Worm (Caenorhabditis elegans): ENCODE results near the gene tomm-40.

tomm-40 gene

ce11 chrII:8933693-8934432, 39.5 kb downstream of the tomm-40 start, which contains the start of gene T21B10.3:
T21B10.3 (plus strand) TSS chrII:8934382.
- TF ChIP-seq klf-2 (GFP tag; conservative IDR thresholded peaks at IDR 0.05) = no peak
- no peak for TF ChIP-seq ref-1 (GFP tag; conservative IDR thresholded peaks at IDR 0.05)
- TF ChIP-seq ztf-23 (GFP tag; IDR thresholded peaks at IDR 0.05) = no peak
- TF ChIP-seq flt-1 (GFP tag; IDR thresholded peaks at IDR 0.05) = no peak
- no peak for TF ChIP-seq cog-1 (tag; optimal IDR thresholded peaks at IDR 0.05)
- TF ChIP-seq med-1 (GFP tag; optimal IDR thresholded peaks at IDR 0.05; ENCODE audit: insufficient read depth) = no peak

DNA sequence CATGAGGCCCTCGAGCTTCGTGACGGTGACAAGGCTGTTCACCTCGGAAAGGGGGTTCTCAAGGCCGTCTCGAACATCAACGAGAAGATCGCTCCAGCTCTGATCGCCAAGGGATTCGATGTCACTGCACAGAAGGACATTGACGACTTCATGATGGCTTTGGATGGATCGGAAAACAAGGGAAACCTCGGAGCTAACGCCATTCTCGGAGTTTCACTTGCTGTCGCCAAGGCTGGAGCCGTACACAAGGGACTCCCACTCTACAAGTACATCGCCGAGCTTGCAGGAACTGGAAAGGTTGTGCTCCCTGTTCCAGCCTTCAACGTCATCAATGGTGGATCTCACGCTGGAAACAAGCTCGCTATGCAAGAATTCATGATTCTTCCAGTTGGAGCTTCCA, 41.0 kb downstream of the tomm-40 start:
- TF ChIP-seq tab-1 (GFP tag; IDR thresholded peaks at IDR 0.05) = no peak
- TF ChIP-seq ref-1 (GFP tag; conservative IDR thresholded peaks at IDR 0.05) = no peak
- TF ChIP-seq med-1 (GFP tag; optimal IDR thresholded peaks at IDR 0.05; ENCODE audit: insufficient read depth) = no peak
- TF ChIP-seq ztf-23 (GFP tag; IDR thresholded peaks at IDR 0.05) = no peak
- no peak for TF ChIP-seq flt-1 (GFP tag; IDR thresholded peaks at IDR 0.05)
- no peak for TF ChIP-seq cog-1 (tag; optimal IDR thresholded peaks at IDR 0.05)
- no peak for TF ChIP-seq klf-2 (GFP tag; conservative IDR thresholded peaks at IDR 0.05)
- no peak for TF ChIP-seq T22C8.4 (GFP tag; IDR thresholded peaks at IDR 0.05)
- no peak for TF ChIP-seq ztf-29 (GFP tag; IDR thresholded peaks at IDR 0.05)

DNA sequence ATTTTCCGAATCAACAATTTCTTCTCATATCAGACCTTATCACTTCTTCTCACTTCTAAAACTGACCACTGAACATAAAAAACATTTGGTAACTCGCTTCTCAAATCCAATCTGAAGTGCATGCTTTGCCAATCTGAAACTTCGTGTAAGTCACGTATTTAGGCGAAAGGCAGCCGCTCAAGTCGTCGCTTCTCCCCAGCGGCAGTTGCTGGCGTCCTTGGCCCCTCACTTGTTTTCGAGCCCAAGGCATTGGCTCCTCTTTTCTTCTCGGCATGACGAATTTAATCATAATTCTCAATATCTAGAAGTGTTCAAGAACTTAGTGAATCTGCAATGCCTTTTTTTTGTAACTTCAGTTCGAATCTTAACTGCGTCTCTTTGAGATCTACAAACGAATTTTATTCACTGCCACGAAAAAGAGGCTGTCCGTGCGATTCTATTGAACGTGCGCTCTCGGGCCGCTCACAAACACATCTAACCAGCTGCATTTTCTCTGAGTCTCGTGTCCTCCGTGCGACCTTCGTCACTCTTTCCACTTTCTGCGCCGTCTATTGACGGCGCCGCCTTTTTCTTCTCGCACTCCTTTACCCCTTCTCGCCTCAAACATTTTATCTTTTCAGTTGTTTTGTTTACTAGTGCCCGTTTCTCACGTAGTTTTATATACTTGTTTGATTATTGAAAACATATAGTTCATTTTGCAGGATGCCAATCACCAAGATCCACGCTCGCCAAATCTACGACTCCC, 41.8 kb downstream of the tomm-40 start:
- no peak for TF ChIP-seq klf-2 (GFP tag; conservative IDR thresholded peaks at IDR 0.05)

DNA sequence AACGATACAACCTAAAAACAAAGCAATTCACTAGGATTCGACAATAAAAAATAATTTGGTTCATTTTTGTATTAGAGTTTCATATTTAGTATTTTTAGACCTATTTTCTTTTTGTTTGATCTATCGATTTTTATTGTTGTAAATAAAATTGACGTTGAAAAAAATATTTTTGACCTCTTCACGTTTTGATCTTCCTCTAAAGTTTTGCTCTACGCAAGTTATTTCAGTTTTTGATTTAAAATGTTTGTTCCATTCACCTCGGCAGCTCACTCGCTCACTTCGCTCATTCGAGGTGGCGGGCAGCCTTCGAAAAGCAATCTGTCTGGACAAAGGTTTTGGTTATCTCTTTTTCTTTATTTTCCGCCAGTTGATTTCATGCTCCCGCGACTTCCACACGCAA, 42.6 kb downstream of the tomm-40 start, which contains the start of gene enol-1:
Gene enol-1, plus strand, starts transcription at position 235 of the 400 bp plus-strand sequence.
- TF ChIP-seq cog-1 (tag; optimal IDR thresholded peaks at IDR 0.05) = no peak

DNA sequence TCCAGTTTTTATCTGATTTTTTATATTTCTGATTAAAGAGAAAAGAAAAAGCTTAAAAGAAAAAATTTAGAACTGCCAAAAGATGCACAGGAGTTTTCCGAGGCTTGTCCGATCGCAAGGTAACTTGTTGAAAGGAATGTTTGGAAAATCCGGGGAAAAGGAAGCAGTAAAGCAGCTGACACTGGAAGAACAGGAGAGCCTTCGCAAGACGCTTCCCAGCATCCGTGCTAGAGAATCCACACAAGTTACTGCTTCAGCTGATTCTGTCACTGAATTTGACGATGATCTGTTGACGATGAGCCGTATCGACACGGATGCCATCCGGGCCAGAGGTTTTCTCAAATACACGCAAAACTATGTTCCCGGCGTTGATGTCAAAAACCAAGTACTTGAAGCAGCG, 43.6 kb downstream of the tomm-40 start, which contains the start of gene mrpl-50:
Gene mrpl-50, plus strand, starts transcription at position 71 of the 400 bp plus-strand sequence.
- TF ChIP-seq ztf-23 (GFP tag; IDR thresholded peaks at IDR 0.05) (no peak), tab-1 (GFP tag; IDR thresholded peaks at IDR 0.05) (no peak), ztf-29 (GFP tag; IDR thresholded peaks at IDR 0.05) (no peak), T22C8.4 (GFP tag; IDR thresholded peaks at IDR 0.05) (no peak), med-1 (GFP tag; optimal IDR thresholded peaks at IDR 0.05; ENCODE audit: insufficient read depth) (no peak), ref-1 (GFP tag; conservative IDR thresholded peaks at IDR 0.05) (no peak), cog-1 (tag; optimal IDR thresholded peaks at IDR 0.05) (no peak), klf-2 (GFP tag; conservative IDR thresholded peaks at IDR 0.05) (no peak), flt-1 (GFP tag; IDR thresholded peaks at IDR 0.05) (no peak)

ce11 chrII:8927253-8927791, 46.0 kb downstream of the tomm-40 start, which contains the start of gene cct-2:
cct-2 (plus strand) TSS chrII:8927741.
- TF ChIP-seq med-1 (GFP tag; optimal IDR thresholded peaks at IDR 0.05; ENCODE audit: insufficient read depth) = no peak
- no peak for TF ChIP-seq T22C8.4 (GFP tag; IDR thresholded peaks at IDR 0.05)
- no peak for TF ChIP-seq ztf-23 (GFP tag; IDR thresholded peaks at IDR 0.05)
- no peak for TF ChIP-seq tab-1 (GFP tag; IDR thresholded peaks at IDR 0.05)
- no peak for TF ChIP-seq ref-1 (GFP tag; conservative IDR thresholded peaks at IDR 0.05)
- TF ChIP-seq klf-2 (GFP tag; conservative IDR thresholded peaks at IDR 0.05) = no peak
- TF ChIP-seq cog-1 (tag; optimal IDR thresholded peaks at IDR 0.05) = no peak
- no peak for TF ChIP-seq ztf-29 (GFP tag; IDR thresholded peaks at IDR 0.05)
- no peak for TF ChIP-seq flt-1 (GFP tag; IDR thresholded peaks at IDR 0.05)

DNA sequence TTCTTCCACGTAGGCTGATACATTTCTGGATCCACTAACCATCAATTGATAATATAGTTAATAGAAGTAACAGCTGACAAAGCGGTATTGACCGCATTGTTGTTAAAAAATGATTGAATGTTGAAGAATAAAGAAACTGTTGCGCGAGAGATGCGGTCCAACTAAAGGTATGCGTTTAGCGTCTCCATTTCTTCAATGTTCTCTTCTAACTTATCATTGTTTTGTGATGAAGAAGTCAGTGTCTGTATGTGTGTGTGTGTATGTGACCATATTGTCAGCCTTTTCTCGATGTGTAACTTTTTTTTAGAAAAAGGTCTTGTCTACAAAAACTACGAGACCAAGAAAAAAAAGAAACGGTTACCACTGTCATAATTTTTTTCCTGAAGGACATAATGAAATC, 46.9 kb downstream of the tomm-40 start, which contains the start of gene B0457.2:
Gene B0457.2, minus strand, starts transcription at position 101 of the 400 bp plus-strand sequence.
- TF ChIP-seq klf-2 (GFP tag; conservative IDR thresholded peaks at IDR 0.05) = no peak
- no peak for TF ChIP-seq ztf-29 (GFP tag; IDR thresholded peaks at IDR 0.05)
- TF ChIP-seq ztf-23 (GFP tag; IDR thresholded peaks at IDR 0.05) = no peak
- no peak for TF ChIP-seq med-1 (GFP tag; optimal IDR thresholded peaks at IDR 0.05; ENCODE audit: insufficient read depth)
- no peak for TF ChIP-seq ref-1 (GFP tag; conservative IDR thresholded peaks at IDR 0.05)
- TF ChIP-seq flt-1 (GFP tag; IDR thresholded peaks at IDR 0.05) = no peak
- no peak for TF ChIP-seq tab-1 (GFP tag; IDR thresholded peaks at IDR 0.05)
- no peak for TF ChIP-seq T22C8.4 (GFP tag; IDR thresholded peaks at IDR 0.05)
- no peak for TF ChIP-seq cog-1 (tag; optimal IDR thresholded peaks at IDR 0.05)

DNA sequence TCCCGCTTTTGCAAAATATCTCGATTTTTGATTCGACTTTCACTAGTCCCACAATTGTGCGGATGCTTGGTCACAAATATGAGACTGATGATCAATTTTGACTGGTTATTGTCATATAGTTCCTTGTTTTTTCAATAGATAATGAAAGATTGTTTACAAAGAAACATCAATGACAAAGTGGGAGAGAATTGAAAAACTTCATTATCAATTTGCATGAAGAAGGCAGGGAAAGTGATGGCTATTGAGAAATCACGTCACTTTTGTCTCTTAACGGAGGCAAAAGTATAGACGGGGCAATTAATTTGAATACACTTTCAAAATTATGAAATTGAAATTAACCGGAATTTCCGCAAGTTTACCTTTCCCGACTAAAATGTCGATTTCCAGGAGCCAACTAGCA, 50.2 kb downstream of the tomm-40 start:
- no peak for TF ChIP-seq T22C8.4 (GFP tag; IDR thresholded peaks at IDR 0.05)

ce11 chrII:8922140-8922539, 51.2 kb downstream of the tomm-40 start, which contains the start of gene B0457.6:
B0457.6 (plus strand) TSS chrII:8922423.
- TF ChIP-seq med-1 (GFP tag; optimal IDR thresholded peaks at IDR 0.05; ENCODE audit: insufficient read depth) (no peak), ztf-23 (GFP tag; IDR thresholded peaks at IDR 0.05) (no peak), ref-1 (GFP tag; conservative IDR thresholded peaks at IDR 0.05) (no peak), T22C8.4 (GFP tag; IDR thresholded peaks at IDR 0.05) (no peak), ztf-29 (GFP tag; IDR thresholded peaks at IDR 0.05) (no peak), cog-1 (tag; optimal IDR thresholded peaks at IDR 0.05) (no peak), klf-2 (GFP tag; conservative IDR thresholded peaks at IDR 0.05) (no peak)
